Fruit fly (Drosophila melanogaster) whole organism, embryonic: ENCODE results near the gene CkIIbeta.

Source experiments
- CG10654 ChIP-seq: fragments of 200-800 bp; sonication (Bioruptor generic); optimal IDR thresholded peaks from 2 replicates; lab custom pipeline; 2016; ENCODE audit warnings: missing biosample characterization, missing genetic modification characterization
- CG11085 ChIP-seq: fragments of 200-800 bp; sonication (Bioruptor generic); IDR thresholded peaks from 2 replicates; pipeline ENCODE4 v1.3.6; 2022; ENCODE audit warnings: missing biosample characterization, missing genetic modification characterization
- CG12155 ChIP-seq: fragments of 200-800 bp; sonication (Bioruptor generic); optimal IDR thresholded peaks from 3 replicates; lab custom pipeline; 2016; ENCODE audit warnings: missing biosample characterization, missing genetic modification characterization
- CG12299 ChIP-seq: fragments of 200-800 bp; sonication (Bioruptor generic); optimal IDR thresholded peaks from 2 replicates; lab custom pipeline; 2018; ENCODE audit warnings: missing biosample characterization, mild to moderate bottlenecking, missing genetic modification characterization
- CG1233 ChIP-seq: fragments of 200-800 bp; sonication (Bioruptor generic); optimal IDR thresholded peaks from 4 replicates; lab custom pipeline; 2018; ENCODE audit warnings: missing biosample characterization, mild to moderate bottlenecking, missing genetic modification characterization
- CG12769 ChIP-seq: fragments of 200-800 bp; sonication (Bioruptor generic); optimal IDR thresholded peaks from 2 replicates; lab custom pipeline; 2019; ENCODE audit warnings: missing biosample characterization, mild to moderate bottlenecking, missing genetic modification characterization, moderate library complexity
- CG13775 ChIP-seq: fragments of 200-800 bp; sonication (Bioruptor generic); optimal IDR thresholded peaks from 3 replicates; lab custom pipeline; 2017; ENCODE audit warnings: missing biosample characterization, mild to moderate bottlenecking, missing genetic modification characterization
- CG14050 ChIP-seq: fragments of 200-800 bp; sonication (Bioruptor generic); IDR thresholded peaks from 3 replicates; pipeline ENCODE4 v1.3.6; 2022; ENCODE audit warnings: missing biosample characterization, missing genetic modification characterization
- CG17359 ChIP-seq: fragments of 200-800 bp; sonication (Bioruptor generic); optimal IDR thresholded peaks from 3 replicates; lab custom pipeline; 2018; ENCODE audit warnings: missing biosample characterization, mild to moderate bottlenecking, missing genetic modification characterization, moderate library complexity
- CG17385 ChIP-seq: fragments of 200-800 bp; sonication (Bioruptor generic); optimal IDR thresholded peaks from 3 replicates; lab custom pipeline; 2018; ENCODE audit warnings: missing biosample characterization, mild to moderate bottlenecking, missing genetic modification characterization
- CG18011 ChIP-seq: fragments of 200-800 bp; sonication (Bioruptor generic); optimal IDR thresholded peaks from 2 replicates; lab custom pipeline; 2017; ENCODE audit warnings: missing biosample characterization, missing genetic modification characterization, mild to moderate bottlenecking, moderate library complexity, missing genotype
- CG18599 ChIP-seq: fragments of 200-800 bp; sonication (Bioruptor generic); optimal IDR thresholded peaks from 3 replicates; lab custom pipeline; 2017; ENCODE audit warnings: missing biosample characterization, missing genetic modification characterization, mild to moderate bottlenecking, moderate library complexity, missing genetic modification reagents
- CG30020 ChIP-seq: fragments of 200-800 bp; optimal IDR thresholded peaks from 2 replicates; lab custom pipeline; 2019; ENCODE audit warnings: missing biosample characterization, mild to moderate bottlenecking, missing genetic modification characterization, moderate library complexity
- CG30403 ChIP-seq: fragments of 200-800 bp; sonication (Bioruptor generic); optimal IDR thresholded peaks from 3 replicates; lab custom pipeline; 2016; ENCODE audit warnings: missing biosample characterization, missing genetic modification characterization
- CG42726 ChIP-seq: fragments of 200-800 bp; sonication (Bioruptor generic); IDR thresholded peaks from 2 replicates; pipeline ENCODE4 v1.3.6; 2022; ENCODE audit warnings: missing biosample characterization, missing genetic modification characterization; ENCODE audit not compliant: partially characterized antibody
- CG4617 ChIP-seq: fragments of 200-800 bp; sonication (Bioruptor generic); optimal IDR thresholded peaks from 3 replicates; lab custom pipeline; 2016; ENCODE audit warnings: missing biosample characterization, missing genetic modification characterization, borderline replicate concordance
- CG6791 ChIP-seq: fragments of 200-800 bp; sonication (Bioruptor generic); IDR thresholded peaks from 3 replicates; pipeline ENCODE4 v1.3.6; 2022; ENCODE audit warnings: missing biosample characterization, missing genetic modification characterization; ENCODE audit not compliant: partially characterized antibody
- CG6813 ChIP-seq: fragments of 200-800 bp; sonication (Bioruptor generic); optimal IDR thresholded peaks from 2 replicates; lab custom pipeline; 2017; ENCODE audit warnings: missing biosample characterization, missing genetic modification characterization, mild to moderate bottlenecking, moderate library complexity, missing genetic modification reagents
- CG8944 ChIP-seq: fragments of 200-800 bp; sonication (Bioruptor generic); optimal IDR thresholded peaks from 3 replicates; lab custom pipeline; 2016; ENCODE audit warnings: missing biosample characterization, missing genetic modification characterization
- CG9876 ChIP-seq: fragments of 200-800 bp; sonication (Bioruptor generic); optimal IDR thresholded peaks from 2 replicates; lab custom pipeline; 2016; ENCODE audit warnings: missing biosample characterization, missing genetic modification characterization
- Doc2 ChIP-seq: fragments of 200-800 bp; sonication (Bioruptor generic); IDR thresholded peaks from 2 replicates; pipeline ENCODE4 v1.3.6; 2022; ENCODE audit warnings: missing biosample characterization, missing genetic modification characterization
- Doc3 ChIP-seq: fragments of 200-800 bp; sonication (Bioruptor generic); IDR thresholded peaks from 3 replicates; pipeline ENCODE4 v1.3.6; 2022; ENCODE audit warnings: missing biosample characterization, missing genetic modification characterization; ENCODE audit not compliant: partially characterized antibody
- Gsc ChIP-seq: fragments of 200-800 bp; sonication (Bioruptor generic); IDR thresholded peaks from 2 replicates; pipeline ENCODE4 v1.3.6; 2022; ENCODE audit warnings: missing biosample characterization, missing genetic modification characterization
- H15 ChIP-seq: fragments of 200-800 bp; sonication (Bioruptor generic); IDR thresholded peaks from 3 replicates; pipeline ENCODE4 v1.3.6; 2022; ENCODE audit warnings: missing biosample characterization, missing genetic modification characterization
- HmgZ ChIP-seq: fragments of 200-800 bp; sonication (Bioruptor generic); optimal IDR thresholded peaks from 2 replicates; lab custom pipeline; 2018; ENCODE audit warnings: missing biosample characterization, mild to moderate bottlenecking, missing genetic modification characterization
- Kr ChIP-seq: fragments of 200-800 bp; sonication (Bioruptor generic); optimal IDR thresholded peaks from 2 replicates; lab custom pipeline; 2017; ENCODE audit warnings: missing biosample characterization, mild to moderate bottlenecking, missing genetic modification characterization
- MESR4 ChIP-seq: fragments of 200-800 bp; sonication (Bioruptor generic); optimal IDR thresholded peaks from 2 replicates; lab custom pipeline; 2018; ENCODE audit warnings: missing biosample characterization, mild to moderate bottlenecking, missing genetic modification characterization, moderate library complexity
- Mrtf ChIP-seq: fragments of 200-800 bp; sonication (Bioruptor generic); IDR thresholded peaks from 3 replicates; pipeline ENCODE4 v1.3.6; 2022; ENCODE audit warnings: missing biosample characterization, missing genetic modification characterization
- Poxn ChIP-seq: fragments of 200-800 bp; sonication (Bioruptor generic); IDR thresholded peaks from 2 replicates; pipeline ENCODE4 v1.3.6; 2022; ENCODE audit warnings: missing biosample characterization, missing genetic modification characterization
- Scr ChIP-seq: fragments of 200-800 bp; sonication (Bioruptor generic); IDR thresholded peaks from 2 replicates; pipeline ENCODE4 v1.3.6; 2022; ENCODE audit warnings: missing biosample characterization, missing genetic modification characterization; ENCODE audit not compliant: partially characterized antibody
- Stat92E ChIP-seq, 3 experiments: fragments of >200 bp in 2 of 3; fragments of 200-800 bp in 1 of 3; sonication (Bioruptor generic) in 1 of 3; optimal IDR thresholded peaks; 2 replicates each; lab custom pipeline; 2017 to 2019; ENCODE audit warnings: missing biosample characterization in 3 of 3, missing genetic modification characterization in 3 of 3, mild to moderate bottlenecking in 1 of 3, moderate library complexity in 1 of 3
- bbx ChIP-seq: fragments of 200-800 bp; sonication (Bioruptor generic); IDR thresholded peaks from 2 replicates; pipeline ENCODE4 v1.3.6; 2022; ENCODE audit warnings: missing biosample characterization, missing genetic modification characterization; ENCODE audit not compliant: partially characterized antibody
- corto ChIP-seq: fragments of 200-800 bp; sonication (Bioruptor generic); optimal IDR thresholded peaks from 2 replicates; lab custom pipeline; 2016; ENCODE audit warnings: missing biosample characterization, mild to moderate bottlenecking, missing genetic modification characterization, moderate library complexity
- cwo ChIP-seq: fragments of 200-800 bp; sonication (Bioruptor generic); optimal IDR thresholded peaks from 3 replicates; lab custom pipeline; 2017; ENCODE audit warnings: missing biosample characterization, missing genetic modification characterization, mild to moderate bottlenecking, moderate library complexity, missing genetic modification reagents
- da ChIP-seq: fragments of 200-800 bp; sonication (Bioruptor generic); optimal IDR thresholded peaks from 2 replicates; lab custom pipeline; 2016; ENCODE audit warnings: missing biosample characterization, missing genetic modification characterization
- dimm ChIP-seq: fragments of 200-800 bp; sonication (Bioruptor generic); IDR thresholded peaks from 2 replicates; pipeline ENCODE4 v1.3.6; 2022; ENCODE audit warnings: missing biosample characterization, missing genetic modification characterization
- hb ChIP-seq: fragments of 200-800 bp; sonication (Bioruptor generic); IDR thresholded peaks from 3 replicates; pipeline ENCODE4 v1.3.6; 2022; ENCODE audit warnings: missing biosample characterization, missing genetic modification characterization; ENCODE audit not compliant: partially characterized antibody
- ken ChIP-seq: fragments of 200-800 bp; sonication (Bioruptor generic); IDR thresholded peaks from 3 replicates; pipeline ENCODE4 v1.3.6; 2022; ENCODE audit warnings: missing biosample characterization, missing genetic modification characterization
- lilli ChIP-seq: fragments of 200-800 bp; sonication (Bioruptor generic); optimal IDR thresholded peaks from 3 replicates; lab custom pipeline; 2016; ENCODE audit warnings: missing biosample characterization, missing genetic modification characterization
- mirr ChIP-seq: fragments of 200-800 bp; sonication (Bioruptor generic); optimal IDR thresholded peaks from 3 replicates; lab custom pipeline; 2018; ENCODE audit warnings: missing biosample characterization, mild to moderate bottlenecking, missing genetic modification characterization
- pho ChIP-seq: fragments of 200-800 bp; sonication (Bioruptor generic); optimal IDR thresholded peaks from 2 replicates; lab custom pipeline; 2016; ENCODE audit warnings: missing biosample characterization, missing genetic modification characterization
- prd ChIP-seq, 3 experiments: fragments of >200 bp in 2 of 3; fragments of 200-800 bp in 1 of 3; sonication (Bioruptor generic) in 1 of 3; optimal IDR thresholded peaks in 2 of 3; IDR thresholded peaks in 1 of 3; 2 replicates in 2 of 3; 3 replicates in 1 of 3; pipeline versions ENCODE4 v1.3.6 to Lab custom; 2017 to 2022; ENCODE audit warnings: missing biosample characterization in 1 of 3, missing genetic modification characterization in 1 of 3
- sens-2 ChIP-seq: fragments of 200-800 bp; sonication (Bioruptor generic); IDR thresholded peaks from 2 replicates; pipeline ENCODE4 v1.3.6; 2022; ENCODE audit warnings: missing biosample characterization, missing genetic modification characterization
- slp2 ChIP-seq: fragments of 200-800 bp; sonication (Bioruptor generic); optimal IDR thresholded peaks from 2 replicates; lab custom pipeline; 2016; ENCODE audit warnings: missing biosample characterization, missing genetic modification characterization
- tll ChIP-seq, 2 experiments: fragments of 200-800 bp in 1 of 2; fragments of >200 bp in 1 of 2; sonication (Bioruptor generic) in 1 of 2; optimal IDR thresholded peaks; 2 replicates each; lab custom pipeline; 2017 to 2019; ENCODE audit warnings: missing biosample characterization in 2 of 2, missing genetic modification characterization in 2 of 2, mild to moderate bottlenecking in 1 of 2, moderate library complexity in 1 of 2
- trh ChIP-seq: fragments of 200-800 bp; sonication (Bioruptor generic); optimal IDR thresholded peaks from 2 replicates; lab custom pipeline; 2016; ENCODE audit warnings: missing biosample characterization, missing genetic modification characterization
- vfl ChIP-seq: fragments of 200-800 bp; sonication (Bioruptor generic); optimal IDR thresholded peaks from 2 replicates; lab custom pipeline; 2016; ENCODE audit warnings: missing biosample characterization, missing genetic modification characterization
- zf30C ChIP-seq: fragments of 200-800 bp; sonication (Bioruptor generic); optimal IDR thresholded peaks from 3 replicates; lab custom pipeline; 2018; ENCODE audit warnings: missing biosample characterization, mild to moderate bottlenecking, missing genetic modification characterization

Gene CkIIbeta

DNA sequence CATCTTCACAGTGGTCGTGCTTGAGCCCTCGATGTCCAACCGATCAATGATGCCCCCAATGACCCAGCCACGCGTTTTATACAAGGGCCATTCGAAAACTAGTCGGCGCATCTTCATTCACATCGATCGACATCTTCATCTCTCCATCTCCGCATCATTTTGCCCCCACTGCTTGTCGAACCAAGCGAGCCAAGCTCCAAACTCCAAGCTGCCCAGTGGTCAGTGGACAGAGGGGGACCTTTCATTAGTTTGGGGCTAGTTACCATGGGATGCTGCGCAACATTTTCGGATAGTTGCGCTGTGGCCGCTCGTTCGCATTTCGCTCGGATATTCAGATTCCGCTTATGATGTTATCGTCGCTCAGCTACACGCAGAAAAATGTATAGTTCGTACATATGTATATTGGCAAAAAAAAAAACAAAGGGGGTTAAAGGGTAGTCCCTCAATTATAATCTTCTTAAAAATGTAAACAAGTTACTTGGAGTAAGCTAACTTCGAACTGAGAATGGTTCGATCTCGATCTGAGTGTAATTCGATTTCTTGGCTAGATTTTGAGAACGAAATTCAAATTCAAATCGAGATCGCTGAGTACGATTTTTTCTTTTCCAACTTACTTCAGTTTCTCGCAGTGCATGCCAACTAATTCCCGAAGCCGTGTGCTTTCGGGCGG is 53.9 kb downstream of the CkIIbeta start, which contains the start of gene CG15740 (continued):
- no peak for TF ChIP-seq HmgZ (tag; lab: Kevin White, UChicago)
- no peak for TF ChIP-seq MESR4
- TF ChIP-seq slp2 (GFP tag; lab: Kevin White, UChicago), result no peak
- no peak for TF ChIP-seq CG42726
- TF ChIP-seq tll (GFP tag; optimal IDR thresholded peaks at IDR 0.05; lab: Kevin White, UChicago), result no peak
- peak; percentile 29; the same call in 2 of the 3 replicates for TF ChIP-seq CG14050 (GFP tag; lab: Robert Waterston, UW)
- no peak for TF ChIP-seq CG9876 (GFP tag; lab: Kevin White, UChicago)
- TF ChIP-seq pho (GFP tag; lab: Kevin White, UChicago), result no peak
- TF ChIP-seq sens-2 (GFP tag; lab: Robert Waterston, UW), result no peak
- TF ChIP-seq dimm (GFP tag; lab: Robert Waterston, UW), result no peak
- no peak for TF ChIP-seq prd (optimal IDR thresholded peaks at IDR 0.05; lab: Kevin White, UChicago)
- TF ChIP-seq prd (GFP tag; IDR thresholded peaks at IDR 0.05; lab: Robert Waterston, UW), result peak; percentile 69; the same call in 2 of the 3 replicates
- no peak for TF ChIP-seq CG1233 (GFP tag; lab: Kevin White, UChicago)
- TF ChIP-seq Stat92E (GFP tag; optimal IDR thresholded peaks at IDR 0.05; lab: Kevin White, UChicago), result no peak
- TF ChIP-seq lilli, result peak; percentile 9
- TF ChIP-seq cwo (GFP tag; lab: Kevin White, UChicago), result no peak
- no peak for TF ChIP-seq CG12155 (GFP tag; lab: Kevin White, UChicago)
- TF ChIP-seq CG4617 (GFP tag; lab: Kevin White, UChicago), result no peak
- no peak for TF ChIP-seq Scr (GFP tag; lab: Robert Waterston, UW)
- peak; percentile 8 for TF ChIP-seq CG17385
- TF ChIP-seq CG12299 (tag; lab: Kevin White, UChicago), result no peak
- no peak for TF ChIP-seq CG6813
- TF ChIP-seq trh, result no peak
- no peak for TF ChIP-seq bbx (GFP tag; lab: Robert Waterston, UW)
- TF ChIP-seq CG30403 (GFP tag; lab: Kevin White, UChicago), result peak; percentile 61
- no peak for TF ChIP-seq zf30C (GFP tag; lab: Kevin White, UChicago)
- TF ChIP-seq CG11085 (GFP tag; lab: Robert Waterston, UW), result no peak
- TF ChIP-seq CG18011 (GFP tag; lab: Kevin White, UChicago), result no peak
- no peak for TF ChIP-seq Doc3 (GFP tag; lab: Robert Waterston, UW)
- TF ChIP-seq corto (GFP tag; lab: Kevin White, UChicago), result no peak
- TF ChIP-seq da, result no peak
- no peak for TF ChIP-seq Gsc
- no peak for TF ChIP-seq CG30020 (tag; lab: Kevin White, UChicago)
- TF ChIP-seq Kr (GFP tag; lab: Kevin White, UChicago), result no peak
- TF ChIP-seq CG12769, result no peak
- TF ChIP-seq hb (GFP tag; lab: Robert Waterston, UW), result no peak
- no peak for TF ChIP-seq CG13775 (GFP tag; lab: Kevin White, UChicago)
- TF ChIP-seq CG6791 (GFP tag; lab: Robert Waterston, UW), result no peak
- no peak for TF ChIP-seq Doc2 (GFP tag; lab: Robert Waterston, UW)
- no peak for TF ChIP-seq Mrtf
- no peak; the same call in 2 of the 3 replicates for TF ChIP-seq ken
- peak; percentile 42 for TF ChIP-seq CG17359
- peak; percentile 61; the same call in 1 of the 3 replicates for TF ChIP-seq H15
- TF ChIP-seq vfl (GFP tag; lab: Kevin White, UChicago), result no peak
- TF ChIP-seq CG18599 (GFP tag; lab: Kevin White, UChicago), result peak; percentile 19
- TF ChIP-seq Poxn (GFP tag; lab: Robert Waterston, UW), result no peak
- TF ChIP-seq CG8944 (GFP tag; lab: Kevin White, UChicago), result no peak
- no peak for TF ChIP-seq mirr (GFP tag; lab: Kevin White, UChicago)
- no peak for TF ChIP-seq CG10654 (GFP tag; lab: Kevin White, UChicago)
